Comparison of ENCODE assay signal across 8 worm cellular contexts in genomic region chrIV:9196755-9197154, ce11.
A peak's percentile ranks its signal among the peaks of the same experiment; 100 is the strongest.
TF ChIP-seq lines count a peak whose summit lies in the region.

No protein-coding gene starts in this region.

TF ChIP-seq in whole organism, L1 larva, 84 proteins besides CTCF, POLR2A, EP300 and RAD21 (continues in another document):
- TF ChIP-seq nhr-12 (tag; optimal IDR thresholded peaks at IDR 0.05; lab: Kevin White, UChicago) (no peak), F16B12.6 (tag; optimal IDR thresholded peaks at IDR 0.05; lab: Kevin White, UChicago) (no peak), lin-35 (GFP tag; optimal IDR thresholded peaks at IDR 0.05; lab: Kevin White, UChicago) (peak; percentile 23 to 60), alr-1 (tag; optimal IDR thresholded peaks at IDR 0.05; lab: Kevin White, UChicago; ENCODE audit: borderline replicate concordance) (no peak), nhr-77 (tag; optimal IDR thresholded peaks at IDR 0.05; lab: Kevin White, UChicago) (peak; percentile 41), tlp-1 (tag; optimal IDR thresholded peaks at IDR 0.05; lab: Kevin White, UChicago) (no peak), sptf-1 (tag; optimal IDR thresholded peaks at IDR 0.05; lab: Kevin White, UChicago) (no peak), lsy-2 (tag; optimal IDR thresholded peaks at IDR 0.05; lab: Kevin White, UChicago) (peak; percentile 55 to 71), lin-14 (GFP tag; optimal IDR thresholded peaks at IDR 0.05; lab: Kevin White, UChicago) (peak; percentile 93), irx-1 (tag; optimal IDR thresholded peaks at IDR 0.05; lab: Kevin White, UChicago) (peak; percentile 39), C34B4.2 (tag; optimal IDR thresholded peaks at IDR 0.05; lab: Kevin White, UChicago) (no peak)

TF ChIP-seq in whole organism, L2 larva, 48 proteins besides CTCF, POLR2A, EP300 and RAD21 (continues in another document):
- TF ChIP-seq sem-4 (tag; optimal IDR thresholded peaks at IDR 0.05; lab: Kevin White, UChicago), result peak; percentile 21
- peak; percentile 27 for TF ChIP-seq blmp-1 (tag; optimal IDR thresholded peaks at IDR 0.05; lab: Kevin White, UChicago; ENCODE audit: insufficient read depth)
- TF ChIP-seq gmeb-1 (tag; optimal IDR thresholded peaks at IDR 0.05; lab: Kevin White, UChicago), result no peak
- peak; percentile 90 for TF ChIP-seq nhr-129 (tag; optimal IDR thresholded peaks at IDR 0.05; lab: Kevin White, UChicago)
- TF ChIP-seq peb-1 (tag; optimal IDR thresholded peaks at IDR 0.05; lab: Kevin White, UChicago), result no peak
- TF ChIP-seq snpc-4 (tag; optimal IDR thresholded peaks at IDR 0.05; lab: Kevin White, UChicago), result peak; percentile 56
- no peak for TF ChIP-seq elt-3 (tag; optimal IDR thresholded peaks at IDR 0.05; lab: Kevin White, UChicago)
- TF ChIP-seq ztf-11 (tag; optimal IDR thresholded peaks at IDR 0.05; lab: Kevin White, UChicago), result no peak
- no peak for TF ChIP-seq mbf-1 (tag; optimal IDR thresholded peaks at IDR 0.05; lab: Kevin White, UChicago)
- no peak for TF ChIP-seq ZK546.5 (tag; optimal IDR thresholded peaks at IDR 0.05; lab: Kevin White, UChicago)
- peak; percentile 77 for TF ChIP-seq ceh-82 (tag; optimal IDR thresholded peaks at IDR 0.05; lab: Kevin White, UChicago)
- no peak for TF ChIP-seq ztf-4 (tag; optimal IDR thresholded peaks at IDR 0.05; lab: Kevin White, UChicago)

TF ChIP-seq in whole organism, L3 larva, 47 proteins besides CTCF, POLR2A, EP300 and RAD21 (continues in another document):
- TF ChIP-seq pha-4 (tag; optimal IDR thresholded peaks at IDR 0.05; lab: Kevin White, UChicago) (peak; percentile 77), mdl-1 (tag; optimal IDR thresholded peaks at IDR 0.05; lab: Kevin White, UChicago) (no peak), ceh-16 (tag; optimal IDR thresholded peaks at IDR 0.05; lab: Kevin White, UChicago) (no peak), nhr-76 (tag; optimal IDR thresholded peaks at IDR 0.05; lab: Kevin White, UChicago) (no peak), elt-3 (tag; optimal IDR thresholded peaks at IDR 0.05; lab: Kevin White, UChicago) (no peak), lsy-12 (tag; optimal IDR thresholded peaks at IDR 0.05; lab: Kevin White, UChicago) (no peak), nhr-12 (tag; optimal IDR thresholded peaks at IDR 0.05; lab: Kevin White, UChicago) (no peak), tbx-2 (tag; optimal IDR thresholded peaks at IDR 0.05; lab: Kevin White, UChicago) (no peak), jun-1 (tag; optimal IDR thresholded peaks at IDR 0.05; lab: Kevin White, UChicago) (peak; percentile 72), nhr-237 (tag; optimal IDR thresholded peaks at IDR 0.05; lab: Kevin White, UChicago) (no peak), zag-1 (tag; optimal IDR thresholded peaks at IDR 0.05; lab: Kevin White, UChicago) (no peak), daf-12 (tag; optimal IDR thresholded peaks at IDR 0.05; lab: Kevin White, UChicago) (no peak), nhr-23 (tag; optimal IDR thresholded peaks at IDR 0.05; lab: Kevin White, UChicago) (no peak)

TF ChIP-seq in whole organism, L4 larva, 104 proteins besides CTCF, POLR2A, EP300 and RAD21 (continues in another document):
- TF ChIP-seq R02D3.7 (tag; optimal IDR thresholded peaks at IDR 0.05; lab: Kevin White, UChicago) (no peak), hmg-1.1 (GFP tag; IDR thresholded peaks at IDR 0.05; lab: Robert Waterston, UW) (peak; percentile 84), nhr-41 (GFP tag; IDR thresholded peaks at IDR 0.05; lab: Robert Waterston, UW) (no peak), saeg-2 (GFP tag; IDR thresholded peaks at IDR 0.05; lab: Robert Waterston, UW) (0 out of 2 replicates have a peak, but pooled peaks have one; percentile 8), lin-39 (tag; optimal IDR thresholded peaks at IDR 0.05; lab: Kevin White, UChicago) (no peak), mep-1 (tag; optimal IDR thresholded peaks at IDR 0.05; lab: Kevin White, UChicago) (peak; percentile 56), ceh-32 (tag; optimal IDR thresholded peaks at IDR 0.05; lab: Kevin White, UChicago; ENCODE audit: poor library complexity) (no peak), ctbp-1 (GFP tag; IDR thresholded peaks at IDR 0.05; lab: Robert Waterston, UW) (peak; percentile 52), dmd-6 (GFP tag; IDR thresholded peaks at IDR 0.05; lab: Robert Waterston, UW) (peak; percentile 71), lim-7 (GFP tag; IDR thresholded peaks at IDR 0.05; lab: Robert Waterston, UW) (0 out of 2 replicates have a peak, but pooled peaks have one; percentile 5), zag-1 (tag; optimal IDR thresholded peaks at IDR 0.05; lab: Kevin White, UChicago) (no peak)

TF ChIP-seq in whole organism, late embryonic, 69 proteins besides CTCF, POLR2A, EP300 and RAD21 (continues in another document):
- TF ChIP-seq pag-3 (tag; optimal IDR thresholded peaks at IDR 0.05; lab: Kevin White, UChicago; ENCODE audit: borderline replicate concordance), result no peak
- no peak for TF ChIP-seq ahr-1 (tag; optimal IDR thresholded peaks at IDR 0.05; lab: Kevin White, UChicago)
- TF ChIP-seq sdc-2 (tag; optimal IDR thresholded peaks at IDR 0.05; lab: Kevin White, UChicago), result peak; percentile 11
- TF ChIP-seq unc-42 (tag; optimal IDR thresholded peaks at IDR 0.05; lab: Kevin White, UChicago), result peak; percentile 68
- peak; percentile 94 for TF ChIP-seq nfya-1 (tag; optimal IDR thresholded peaks at IDR 0.05; lab: Kevin White, UChicago)
- peak; percentile 76 for TF ChIP-seq ceh-34 (tag; optimal IDR thresholded peaks at IDR 0.05; lab: Kevin White, UChicago)
- no peak for TF ChIP-seq pqm-1 (tag; optimal IDR thresholded peaks at IDR 0.05; lab: Kevin White, UChicago)
- no peak for TF ChIP-seq dve-1 (tag; optimal IDR thresholded peaks at IDR 0.05; lab: Kevin White, UChicago)
- TF ChIP-seq ceh-14 (tag; optimal IDR thresholded peaks at IDR 0.05; lab: Kevin White, UChicago), result peak; percentile 34
- no peak for TF ChIP-seq unc-86 (tag; optimal IDR thresholded peaks at IDR 0.05; lab: Kevin White, UChicago)
- TF ChIP-seq ceh-19 (GFP tag; optimal IDR thresholded peaks at IDR 0.05; lab: Kevin White, UChicago), result no peak
- no peak for TF ChIP-seq ceh-9 (tag; optimal IDR thresholded peaks at IDR 0.05; lab: Kevin White, UChicago)

TF ChIP-seq in whole organism, midembryonic, 9 proteins besides CTCF, POLR2A, EP300 and RAD21:
- TF ChIP-seq ztf-29 (GFP tag; IDR thresholded peaks at IDR 0.05; lab: Robert Waterston, UW), result peak; percentile 91
- TF ChIP-seq flt-1 (GFP tag; IDR thresholded peaks at IDR 0.05; lab: Robert Waterston, UW), result no peak
- 0 out of 2 replicates have a peak, but pooled peaks have one; percentile 34 for TF ChIP-seq klf-2 (GFP tag; conservative IDR thresholded peaks at IDR 0.05; lab: Robert Waterston, UW)

TF ChIP-seq in whole organism, mixed stage, embryonic, 35 proteins besides CTCF, POLR2A, EP300 and RAD21 (continues in another document):
- TF ChIP-seq unc-120 (tag; optimal IDR thresholded peaks at IDR 0.05; lab: Kevin White, UChicago; ENCODE audit: poor library complexity, severe bottlenecking), result peak; percentile 96
- TF ChIP-seq snpc-4 (tag; optimal IDR thresholded peaks at IDR 0.05; lab: Kevin White, UChicago), result no peak
- no peak for TF ChIP-seq nhr-2 (tag; optimal IDR thresholded peaks at IDR 0.05; lab: Kevin White, UChicago)
- TF ChIP-seq bed-3 (GFP tag; optimal IDR thresholded peaks at IDR 0.05; lab: Kevin White, UChicago), result no peak
- no peak for TF ChIP-seq ceh-83 (GFP tag; optimal IDR thresholded peaks at IDR 0.05; lab: Kevin White, UChicago)
- TF ChIP-seq nhr-12 (tag; optimal IDR thresholded peaks at IDR 0.05; lab: Kevin White, UChicago), result no peak
- no peak for TF ChIP-seq lsy-2 (tag; optimal IDR thresholded peaks at IDR 0.05; lab: Kevin White, UChicago)
- no peak for TF ChIP-seq M03D4.4 (tag; optimal IDR thresholded peaks at IDR 0.05; lab: Kevin White, UChicago)
- TF ChIP-seq lin-13 (tag; optimal IDR thresholded peaks at IDR 0.05; lab: Kevin White, UChicago), result no peak
- TF ChIP-seq unc-62 (GFP tag; optimal IDR thresholded peaks at IDR 0.05; lab: Kevin White, UChicago), result peak; percentile 23
- no peak for TF ChIP-seq tbx-8 (GFP tag; optimal IDR thresholded peaks at IDR 0.05; lab: Kevin White, UChicago)
- no peak for TF ChIP-seq sem-2 (GFP tag; optimal IDR thresholded peaks at IDR 0.05; lab: Kevin White, UChicago)
- TF ChIP-seq zip-8 (tag; optimal IDR thresholded peaks at IDR 0.05; lab: Kevin White, UChicago), result no peak
- TF ChIP-seq ces-1 (GFP tag; optimal IDR thresholded peaks at IDR 0.05; lab: Kevin White, UChicago), result peak; percentile 79
- TF ChIP-seq pha-4 (tag; optimal IDR thresholded peaks at IDR 0.05; lab: Kevin White, UChicago), result peak; percentile 64
- no peak for TF ChIP-seq cnd-1 (tag; optimal IDR thresholded peaks at IDR 0.05; lab: Kevin White, UChicago)
- TF ChIP-seq ham-2 (GFP tag; optimal IDR thresholded peaks at IDR 0.05; lab: Kevin White, UChicago), result peak; percentile 45
- no peak for TF ChIP-seq elt-1 (tag; optimal IDR thresholded peaks at IDR 0.05; lab: Kevin White, UChicago; ENCODE audit: borderline replicate concordance, insufficient read depth)

TF ChIP-seq in whole organism, young adult, 124 proteins besides CTCF, POLR2A, EP300 and RAD21 (continues in another document):
- TF ChIP-seq Y79H2A.3 (GFP tag; conservative IDR thresholded peaks at IDR 0.05; lab: Robert Waterston, UW) (no peak), pha-4 (tag; optimal IDR thresholded peaks at IDR 0.05; lab: Kevin White, UChicago) (no peak), pbrm-1 (GFP tag; IDR thresholded peaks at IDR 0.05; lab: Robert Waterston, UW) (peak; percentile 53; the same call in 1 of the 2 replicates), K11D2.4 (GFP tag; IDR thresholded peaks at IDR 0.05; lab: Robert Waterston, UW) (peak; percentile 44; the same call in 1 of the 2 replicates), egrh-3 (GFP tag; IDR thresholded peaks at IDR 0.05; lab: Robert Waterston, UW) (peak; percentile 59), rcor-1 (GFP tag; IDR thresholded peaks at IDR 0.05; lab: Robert Waterston, UW) (peak; percentile 40; the same call in 1 of the 2 replicates), zfh-2 (GFP tag; conservative IDR thresholded peaks at IDR 0.05; lab: Robert Waterston, UW) (peak; percentile 93), unc-62 (GFP tag; optimal IDR thresholded peaks at IDR 0.05; lab: Kevin White, UChicago) (peak; percentile 23), tbp1 (GFP tag; optimal IDR thresholded peaks at IDR 0.05; lab: Kevin White, UChicago) (peak; percentile 7), ccch-3 (GFP tag; optimal IDR thresholded peaks at IDR 0.05; lab: Kevin White, UChicago) (no peak), attf-5 (GFP tag; optimal IDR thresholded peaks at IDR 0.05; lab: Kevin White, UChicago) (peak; percentile 15), Y95B8A.8 (GFP tag; IDR thresholded peaks at IDR 0.05; lab: Robert Waterston, UW) (0 out of 2 replicates have a peak, but pooled peaks have one; percentile 7), snpc-3.4 (tag; optimal IDR thresholded peaks at IDR 0.05; lab: Kevin White, UChicago) (peak; percentile 30), K12H6.12 (tag; optimal IDR thresholded peaks at IDR 0.05; lab: Kevin White, UChicago) (peak; percentile 5), lin-40 (tag; optimal IDR thresholded peaks at IDR 0.05; lab: Kevin White, UChicago) (no peak), lin-35 (GFP tag; optimal IDR thresholded peaks at IDR 0.05; lab: Kevin White, UChicago) (no peak), mcd-1 (GFP tag; IDR thresholded peaks at IDR 0.05; lab: Robert Waterston, UW) (peak; percentile 58), ceh-40 (GFP tag; IDR thresholded peaks at IDR 0.05; lab: Robert Waterston, UW) (0 out of 2 replicates have a peak, but pooled peaks have one; percentile 10), nfyb-1 (GFP tag; IDR thresholded peaks at IDR 0.05; lab: Robert Waterston, UW) (peak; percentile 24; the same call in 1 of the 2 replicates)
